Worm (Caenorhabditis elegans) whole organism, late embryonic: ENCODE data around the gene F57B9.1.

Experiments
- C38D4.7 ChIP-seq: fragments of 200-800 bp; sonication (Bioruptor generic); optimal IDR thresholded peaks from 2 replicates; lab custom pipeline; 2018; ENCODE audit warnings: mild to moderate bottlenecking, missing genetic modification characterization, moderate library complexity, missing compliant biosample characterization
- ama-1 ChIP-seq: fragments of 150-350 bp; optimal IDR thresholded peaks from 2 replicates; lab custom pipeline; 2014
- ceh-30 ChIP-seq: fragments of 150-350 bp; optimal IDR thresholded peaks from 2 replicates; lab custom pipeline; 2014; ENCODE audit warnings: missing biosample characterization, missing genetic modification characterization
- ceh-31 ChIP-seq: sonication (generic microtip); optimal IDR thresholded peaks from 2 replicates; lab custom pipeline; 2016; ENCODE audit warnings: missing genetic modification characterization, missing compliant biosample characterization
- che-1 ChIP-seq: sonication (generic microtip); optimal IDR thresholded peaks from 2 replicates; lab custom pipeline; 2016; ENCODE audit warnings: mild to moderate bottlenecking, missing genetic modification characterization, missing compliant biosample characterization
- ets-4 ChIP-seq: sonication (generic microtip); optimal IDR thresholded peaks from 2 replicates; lab custom pipeline; 2016; ENCODE audit warnings: missing genetic modification characterization, missing compliant biosample characterization
- fkh-10 ChIP-seq: fragments of 150-350 bp; optimal IDR thresholded peaks from 2 replicates; lab custom pipeline; 2014; ENCODE audit warnings: missing biosample characterization, missing genetic modification reagents, missing genetic modification characterization
- lim-6 ChIP-seq: sonication (generic microtip); optimal IDR thresholded peaks from 2 replicates; lab custom pipeline; 2016; ENCODE audit warnings: missing genetic modification characterization, missing compliant biosample characterization
- nhr-11 ChIP-seq: fragments of 150-350 bp; optimal IDR thresholded peaks from 2 replicates; lab custom pipeline; 2014; ENCODE audit warnings: missing biosample characterization, missing genetic modification characterization
- pag-3 ChIP-seq: sonication (generic microtip); optimal IDR thresholded peaks from 2 replicates; lab custom pipeline; 2016; ENCODE audit warnings: missing compliant biosample characterization, missing genetic modification characterization, borderline replicate concordance
- pha-4 ChIP-seq: fragments of 150-350 bp; optimal IDR thresholded peaks from 2 replicates; lab custom pipeline; 2018; ENCODE audit warnings: missing biosample characterization, missing genetic modification reagents, missing genetic modification characterization
- syd-9 ChIP-seq: sonication (generic microtip); optimal IDR thresholded peaks from 2 replicates; lab custom pipeline; 2016; ENCODE audit warnings: mild to moderate bottlenecking, missing genetic modification characterization, moderate library complexity, missing compliant biosample characterization
- tbx-2 ChIP-seq: sonication (generic microtip); optimal IDR thresholded peaks from 2 replicates; lab custom pipeline; 2016; ENCODE audit warnings: missing genetic modification characterization, missing compliant biosample characterization

- no peak for TF ChIP-seq ama-1 (lab: Kevin White, UChicago)
- no peak for TF ChIP-seq ceh-31
- TF ChIP-seq lim-6 (tag; lab: Kevin White, UChicago) = no peak
- no peak for TF ChIP-seq C38D4.7 (GFP tag; lab: Kevin White, UChicago)
- no peak for TF ChIP-seq ceh-30
- TF ChIP-seq syd-9 (tag; lab: Kevin White, UChicago) = no peak
- no peak for TF ChIP-seq tbx-2 (tag; lab: Kevin White, UChicago)
- no peak for TF ChIP-seq fkh-10 (GFP tag; lab: Kevin White, UChicago)
- no peak for TF ChIP-seq pha-4
- TF ChIP-seq che-1 = no peak
- no peak for TF ChIP-seq pag-3 (tag; lab: Kevin White, UChicago)
- TF ChIP-seq nhr-11 (tag; lab: Kevin White, UChicago) = no peak
- no peak for TF ChIP-seq ets-4 (tag; lab: Kevin White, UChicago)
These were observed 50.2 kb downstream of the F57B9.1 start for ce11 chrIII:7012060-7012459.
